Worm (Caenorhabditis elegans) whole organism, young adult: ENCODE data around the gene ugt-66.

ENCODE experiments used
- attf-3 ChIP-seq: fragments of 200-800 bp; sonication (Bioruptor generic); conservative IDR thresholded peaks from 2 replicates; pipeline ENCODE4 v1.3.6; 2022; ENCODE audit warnings: missing genetic modification reagents, missing genetic modification characterization, missing compliant biosample characterization
- dpff-1 ChIP-seq: sonication (generic microtip); optimal IDR thresholded peaks from 2 replicates; lab custom pipeline; 2017; ENCODE audit warnings: mild to moderate bottlenecking, missing genetic modification characterization, missing compliant biosample characterization
- lin-26 ChIP-seq: fragments of 200-800 bp; sonication (Bioruptor generic); IDR thresholded peaks from 2 replicates; pipeline ENCODE4 v1.3.6; 2022; ENCODE audit warnings: missing genetic modification reagents, missing genetic modification characterization, missing compliant biosample characterization
- lsy-27 ChIP-seq: sonication (generic microtip); optimal IDR thresholded peaks from 2 replicates; lab custom pipeline; 2017; ENCODE audit warnings: missing genetic modification characterization, mild to moderate bottlenecking, missing compliant biosample characterization, antibody characterized with exemption, missing genotype, borderline replicate concordance; ENCODE audit not compliant: insufficient read depth
- mxl-1 ChIP-seq: sonication (generic microtip); optimal IDR thresholded peaks from 2 replicates; lab custom pipeline; 2016; ENCODE audit warnings: missing genetic modification characterization, missing compliant biosample characterization
- nhr-90 ChIP-seq: sonication (generic microtip); optimal IDR thresholded peaks from 2 replicates; lab custom pipeline; 2016; ENCODE audit warnings: missing genotype, mild to moderate bottlenecking, missing genetic modification characterization, missing compliant biosample characterization
- sea-2 ChIP-seq: fragments of 200-800 bp; sonication (Bioruptor generic); IDR thresholded peaks from 2 replicates; pipeline ENCODE4 v1.3.6; 2022; ENCODE audit warnings: missing genetic modification characterization, missing compliant biosample characterization
- snpc-3.4 ChIP-seq: sonication (generic microtip); optimal IDR thresholded peaks from 2 replicates; lab custom pipeline; 2017; ENCODE audit warnings: missing genetic modification characterization, mild to moderate bottlenecking, missing compliant biosample characterization, antibody characterized with exemption, moderate library complexity, missing genotype, missing genetic modification reagents
- snpc-4 ChIP-seq, 5 experiments: fragments of 150-350 bp in 1 of 5; sonication (generic microtip) in 4 of 5; optimal IDR thresholded peaks; 2 replicates each; lab custom pipeline; 2014 to 2018; ENCODE audit warnings: missing genetic modification characterization in 5 of 5, missing biosample characterization in 3 of 5, antibody characterized with exemption in 2 of 5, mild to moderate bottlenecking in 2 of 5, missing compliant biosample characterization in 2 of 5, missing genotype in 2 of 5, moderate library complexity in 2 of 5, missing genetic modification reagents in 1 of 5
- tbp1 ChIP-seq: fragments of 200-800 bp; sonication (Bioruptor generic); optimal IDR thresholded peaks from 2 replicates; lab custom pipeline; 2018; ENCODE audit warnings: mild to moderate bottlenecking, missing genetic modification characterization, missing compliant biosample characterization
- unc-62 ChIP-seq: fragments of 150-350 bp; optimal IDR thresholded peaks from 2 replicates; lab custom pipeline; 2014; ENCODE audit warnings: missing biosample characterization, missing genetic modification reagents, missing genetic modification characterization
- zim-3 ChIP-seq: sonication (generic microtip); optimal IDR thresholded peaks from 2 replicates; lab custom pipeline; 2017; ENCODE audit warnings: mild to moderate bottlenecking, missing genetic modification characterization, moderate library complexity, missing compliant biosample characterization

DNA sequence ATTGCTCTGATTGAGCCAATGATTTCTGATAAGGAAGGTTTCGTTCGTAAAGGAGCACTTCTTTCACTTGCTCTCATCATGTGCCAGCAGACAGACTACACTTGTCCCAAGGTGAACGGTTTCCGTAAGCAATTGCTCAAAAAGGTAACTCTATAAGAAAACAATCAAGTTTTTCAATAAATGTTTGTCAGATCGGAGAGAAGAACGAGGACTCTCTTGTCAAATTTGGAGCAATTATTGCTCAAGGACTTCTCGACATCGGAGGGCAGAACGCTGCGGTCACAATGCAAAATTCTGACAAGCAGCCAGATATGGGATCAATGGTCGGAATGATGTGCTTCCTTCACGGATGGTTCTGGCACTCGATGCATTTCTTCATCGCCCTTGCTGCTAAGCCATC is 6.9 kb upstream of the ugt-66 start:
- TF ChIP-seq sea-2 (GFP tag; lab: Robert Waterston, UW) = no peak
- TF ChIP-seq dpff-1 (tag; lab: Kevin White, UChicago) = no peak
- TF ChIP-seq snpc-3.4 (tag; lab: Kevin White, UChicago) = no peak
- no peak for TF ChIP-seq attf-3 (GFP tag; lab: Robert Waterston, UW)
- TF ChIP-seq zim-3 (tag; lab: Kevin White, UChicago) = no peak
- no peak for TF ChIP-seq mxl-1
- TF ChIP-seq unc-62 (GFP tag; lab: Kevin White, UChicago) = no peak
- no peak for TF ChIP-seq tbp1
- no peak for TF ChIP-seq snpc-4 (GFP tag; optimal IDR thresholded peaks at IDR 0.05; lab: Kevin White, UChicago)
- no peak for TF ChIP-seq snpc-4 (tag; optimal IDR thresholded peaks at IDR 0.05; lab: Kevin White, UChicago)
- no peak for TF ChIP-seq lin-26 (GFP tag; lab: Robert Waterston, UW)
- no peak for TF ChIP-seq nhr-90
- TF ChIP-seq lsy-27 = no peak
